Worm (Caenorhabditis elegans) whole organism, late embryonic: ENCODE measurements around the gene C09F12.2.

Experiments used
- F13H6.1 ChIP-seq: sonication (generic microtip); optimal IDR thresholded peaks from 2 replicates; lab custom pipeline; 2016; ENCODE audit warnings: missing genetic modification characterization, missing compliant biosample characterization
- K02D7.2 ChIP-seq: sonication (generic microtip); optimal IDR thresholded peaks from 2 replicates; lab custom pipeline; 2017; ENCODE audit warnings: mild to moderate bottlenecking, missing genetic modification characterization, missing compliant biosample characterization
- T23F11.4 ChIP-seq: fragments of 200-800 bp; sonication (Bioruptor generic); optimal IDR thresholded peaks from 2 replicates; lab custom pipeline; 2018; ENCODE audit warnings: mild to moderate bottlenecking, missing genetic modification characterization, missing compliant biosample characterization
- ama-1 ChIP-seq: fragments of 150-350 bp; optimal IDR thresholded peaks from 2 replicates; lab custom pipeline; 2014
- ceh-18 ChIP-seq: sonication (generic microtip); optimal IDR thresholded peaks from 2 replicates; lab custom pipeline; 2016; ENCODE audit warnings: missing genetic modification characterization, missing compliant biosample characterization
- ceh-19 ChIP-seq: fragments of 200-800 bp; sonication (Bioruptor generic); optimal IDR thresholded peaks from 2 replicates; lab custom pipeline; 2018; ENCODE audit warnings: mild to moderate bottlenecking, missing genetic modification characterization, missing compliant biosample characterization
- ceh-2 ChIP-seq: sonication (generic microtip); optimal IDR thresholded peaks from 2 replicates; lab custom pipeline; 2016; ENCODE audit warnings: missing genotype, missing genetic modification characterization, missing compliant biosample characterization
- ceh-22 ChIP-seq: sonication (generic microtip); optimal IDR thresholded peaks from 2 replicates; lab custom pipeline; 2017; ENCODE audit warnings: missing biosample characterization, missing genetic modification characterization
- ceh-30 ChIP-seq: fragments of 150-350 bp; optimal IDR thresholded peaks from 2 replicates; lab custom pipeline; 2014; ENCODE audit warnings: missing biosample characterization, missing genetic modification characterization
- ceh-31 ChIP-seq: sonication (generic microtip); optimal IDR thresholded peaks from 2 replicates; lab custom pipeline; 2016; ENCODE audit warnings: missing genetic modification characterization, missing compliant biosample characterization
- ceh-48 ChIP-seq: sonication (generic microtip); optimal IDR thresholded peaks from 2 replicates; lab custom pipeline; 2016; ENCODE audit warnings: missing genetic modification characterization, inconsistent platforms, missing compliant biosample characterization
- ceh-6 ChIP-seq: fragments of 200-800 bp; sonication (Bioruptor generic); optimal IDR thresholded peaks from 2 replicates; lab custom pipeline; 2018; ENCODE audit warnings: mild to moderate bottlenecking, missing genetic modification characterization, missing compliant biosample characterization
- ceh-9 ChIP-seq: sonication (generic microtip); optimal IDR thresholded peaks from 2 replicates; lab custom pipeline; 2016; ENCODE audit warnings: mild to moderate bottlenecking, missing genetic modification characterization, inconsistent platforms, missing compliant biosample characterization
- dmd-4 ChIP-seq: sonication (generic microtip); optimal IDR thresholded peaks from 2 replicates; lab custom pipeline; 2016; ENCODE audit warnings: borderline replicate concordance, missing genetic modification characterization, missing compliant biosample characterization
- elt-2 ChIP-seq: sonication (generic microtip); optimal IDR thresholded peaks from 2 replicates; lab custom pipeline; 2016; ENCODE audit warnings: missing genetic modification reagents, missing genetic modification characterization, missing compliant biosample characterization
- elt-4 ChIP-seq: sonication (generic microtip); optimal IDR thresholded peaks from 2 replicates; lab custom pipeline; 2016; ENCODE audit warnings: missing genetic modification characterization, missing compliant biosample characterization
- hlh-15 ChIP-seq: sonication (generic microtip); optimal IDR thresholded peaks from 2 replicates; lab custom pipeline; 2016; ENCODE audit warnings: missing genetic modification characterization, missing compliant biosample characterization
- hlh-30 ChIP-seq: sonication (generic microtip); optimal IDR thresholded peaks from 2 replicates; lab custom pipeline; 2017; ENCODE audit warnings: antibody characterized with exemption, missing genetic modification characterization, missing compliant biosample characterization; ENCODE audit not compliant: insufficient read depth
- lin-11 ChIP-seq: fragments of 200-800 bp; sonication (Bioruptor generic); optimal IDR thresholded peaks from 2 replicates; lab custom pipeline; 2018; ENCODE audit warnings: mild to moderate bottlenecking, missing genetic modification characterization, missing compliant biosample characterization
- madf-2 ChIP-seq: sonication (generic microtip); optimal IDR thresholded peaks from 2 replicates; lab custom pipeline; 2017; ENCODE audit warnings: missing genetic modification characterization, missing compliant biosample characterization
- mec-3 ChIP-seq: sonication (generic microtip); optimal IDR thresholded peaks from 2 replicates; lab custom pipeline; 2016; ENCODE audit warnings: borderline replicate concordance, missing genetic modification characterization, missing compliant biosample characterization
- nfya-1 ChIP-seq: sonication (generic microtip); optimal IDR thresholded peaks from 2 replicates; lab custom pipeline; 2017; ENCODE audit warnings: missing genetic modification characterization, mild to moderate bottlenecking, missing compliant biosample characterization, antibody characterized with exemption, moderate library complexity
- nhr-232 ChIP-seq: sonication (generic microtip); optimal IDR thresholded peaks from 2 replicates; lab custom pipeline; 2016; ENCODE audit warnings: missing genetic modification characterization, missing compliant biosample characterization
- pat-9 ChIP-seq: fragments of 200-800 bp; sonication (Bioruptor generic); optimal IDR thresholded peaks from 2 replicates; lab custom pipeline; 2018; ENCODE audit warnings: mild to moderate bottlenecking, missing genetic modification characterization, moderate library complexity, missing compliant biosample characterization
- pha-4 ChIP-seq: fragments of 150-350 bp; optimal IDR thresholded peaks from 2 replicates; lab custom pipeline; 2018; ENCODE audit warnings: missing biosample characterization, missing genetic modification reagents, missing genetic modification characterization
- pqm-1 ChIP-seq: sonication (generic microtip); optimal IDR thresholded peaks from 2 replicates; lab custom pipeline; 2016; ENCODE audit warnings: missing genetic modification characterization, missing compliant biosample characterization
- pros-1 ChIP-seq: fragments of 150-350 bp; optimal IDR thresholded peaks from 2 replicates; lab custom pipeline; 2014; ENCODE audit warnings: missing biosample characterization, missing genetic modification reagents, missing genetic modification characterization
- rnt-1 ChIP-seq: sonication (generic microtip); optimal IDR thresholded peaks from 2 replicates; lab custom pipeline; 2016; ENCODE audit warnings: missing genetic modification characterization, missing compliant biosample characterization
- sox-2 ChIP-seq: fragments of 200-800 bp; sonication (Bioruptor generic); IDR thresholded peaks from 2 replicates; pipeline ENCODE4 v1.3.6; 2022; ENCODE audit warnings: missing genetic modification reagents, missing genetic modification characterization, missing compliant biosample characterization
- sox-4 ChIP-seq: sonication (generic microtip); optimal IDR thresholded peaks from 2 replicates; lab custom pipeline; 2017; ENCODE audit warnings: mild to moderate bottlenecking, missing genetic modification characterization, inconsistent platforms, missing compliant biosample characterization
- ttx-3 ChIP-seq: sonication (generic microtip); optimal IDR thresholded peaks from 2 replicates; lab custom pipeline; 2016; ENCODE audit warnings: missing genetic modification reagents, missing genetic modification characterization, missing compliant biosample characterization
- unc-3 ChIP-seq, 2 experiments: fragments of 200-800 bp in 1 of 2; sonication (Bioruptor generic) in 1 of 2; sonication (generic microtip) in 1 of 2; conservative IDR thresholded peaks in 1 of 2; optimal IDR thresholded peaks in 1 of 2; 2 replicates each; pipeline versions ENCODE4 v1.3.6 to Lab custom; 2016 to 2022; ENCODE audit warnings: missing compliant biosample characterization in 2 of 2, missing genetic modification characterization in 2 of 2, missing genetic modification reagents in 1 of 2
- unc-55 ChIP-seq: sonication (generic microtip); optimal IDR thresholded peaks from 2 replicates; lab custom pipeline; 2017; ENCODE audit warnings: missing biosample characterization, missing genetic modification reagents, missing genetic modification characterization
- zip-5 ChIP-seq: sonication (generic microtip); optimal IDR thresholded peaks from 2 replicates; lab custom pipeline; 2016; ENCODE audit warnings: missing genetic modification characterization, missing compliant biosample characterization

The C09F12.2 gene

ce11 chrX:11038221-11038620 is 15.5 kb upstream of the C09F12.2 start:
- TF ChIP-seq pqm-1 (tag; lab: Kevin White, UChicago): no peak
- no peak for TF ChIP-seq ceh-9 (tag; lab: Kevin White, UChicago)
- TF ChIP-seq hlh-15 (tag; lab: Kevin White, UChicago): no peak
- TF ChIP-seq unc-3 (GFP tag; conservative IDR thresholded peaks at IDR 0.05; lab: Robert Waterston, UW): no peak
- no peak for TF ChIP-seq unc-3 (tag; optimal IDR thresholded peaks at IDR 0.05; lab: Kevin White, UChicago)
- TF ChIP-seq lin-11 (tag; lab: Kevin White, UChicago): no peak
- no peak for TF ChIP-seq T23F11.4 (GFP tag; lab: Kevin White, UChicago)
- TF ChIP-seq dmd-4: no peak
- no peak for TF ChIP-seq sox-2 (GFP tag; lab: Robert Waterston, UW)
- no peak for TF ChIP-seq nfya-1 (tag; lab: Kevin White, UChicago)
- TF ChIP-seq, all 69 proteins: peak for 0

ce11 chrX:11042777-11043176 is 10.9 kb upstream of the C09F12.2 start, which contains the start of gene C09F12.3:
C09F12.3 (minus strand) TSS chrX:11042877.
- TF ChIP-seq ceh-19 (GFP tag; lab: Kevin White, UChicago): no peak
- no peak for TF ChIP-seq sox-4 (tag; lab: Kevin White, UChicago)
- no peak for TF ChIP-seq F13H6.1 (tag; lab: Kevin White, UChicago)
- no peak for TF ChIP-seq rnt-1 (tag; lab: Kevin White, UChicago)

- TF ChIP-seq nhr-232 (tag; lab: Kevin White, UChicago) (no peak), elt-2 (tag; lab: Kevin White, UChicago) (peak; percentile 59)
Measured at ce11 chrX:11047183-11047582, 6.5 kb upstream of the C09F12.2 start, which contains the start of gene clc-1. clc-1 (plus strand) TSS chrX:11047446.

- no peak for TF ChIP-seq ceh-18
- no peak for TF ChIP-seq elt-4 (tag; lab: Kevin White, UChicago)
- TF ChIP-seq hlh-30 (tag; lab: Kevin White, UChicago): no peak
- TF ChIP-seq ceh-2 (tag; lab: Kevin White, UChicago): no peak
- TF ChIP-seq sox-2 (GFP tag; lab: Robert Waterston, UW): no peak
- TF ChIP-seq ttx-3 (tag; lab: Kevin White, UChicago): no peak
- no peak for TF ChIP-seq ceh-31 (tag; lab: Kevin White, UChicago)
- no peak for TF ChIP-seq hlh-15 (tag; lab: Kevin White, UChicago)
- no peak for TF ChIP-seq ceh-30 (tag; lab: Kevin White, UChicago)
Measured at ce11 chrX:11050335-11050734, 3.4 kb upstream of the C09F12.2 start.

- peak; percentile 54 for TF ChIP-seq nfya-1 (tag; lab: Kevin White, UChicago)
- TF ChIP-seq unc-55 (GFP tag; lab: Kevin White, UChicago): peak; percentile 63
- TF ChIP-seq ceh-31 (tag; lab: Kevin White, UChicago): peak; percentile 4
- peak; percentile 74 for TF ChIP-seq rnt-1 (tag; lab: Kevin White, UChicago)
- no peak for TF ChIP-seq ceh-6 (GFP tag; lab: Kevin White, UChicago)
- no peak for TF ChIP-seq elt-2 (tag; lab: Kevin White, UChicago)
- peak; percentile 0 for TF ChIP-seq pros-1 (tag; lab: Kevin White, UChicago)
Measured at ce11 chrX:11057028-11057427, 3.3 kb downstream of the C09F12.2 start, which contains the start of gene lpr-3. lpr-3 (plus strand) TSS chrX:11057401.

- peak; percentile 19 for TF ChIP-seq ama-1
- TF ChIP-seq ceh-31 (tag; lab: Kevin White, UChicago): peak; percentile 2
- no peak for TF ChIP-seq mec-3 (tag; lab: Kevin White, UChicago)
Measured at ce11 chrX:11059744-11060143, 6.0 kb downstream of the C09F12.2 start, which contains the start of gene lpr-6. lpr-6 (plus strand) TSS chrX:11059994.

- TF ChIP-seq zip-5 (tag; lab: Kevin White, UChicago) (no peak), ceh-48 (tag; lab: Kevin White, UChicago) (no peak), sox-4 (tag; lab: Kevin White, UChicago) (no peak), ceh-22 (tag; lab: Kevin White, UChicago) (no peak), pat-9 (tag; lab: Kevin White, UChicago) (no peak), pha-4 (tag; lab: Kevin White, UChicago) (no peak), ttx-3 (tag; lab: Kevin White, UChicago) (no peak), dmd-4 (no peak), nfya-1 (tag; lab: Kevin White, UChicago) (no peak), ceh-6 (GFP tag; lab: Kevin White, UChicago) (no peak), madf-2 (no peak), lin-11 (tag; lab: Kevin White, UChicago) (no peak), T23F11.4 (GFP tag; lab: Kevin White, UChicago) (no peak), sox-2 (GFP tag; lab: Robert Waterston, UW) (no peak), K02D7.2 (no peak)
Measured at ce11 chrX:11060940-11061339, 7.2 kb downstream of the C09F12.2 start.
